Fruit fly (Drosophila melanogaster) whole organism, pupa: ENCODE data around the gene Ada1-1.

Experiments used
- CG10348 ChIP-seq: fragments of 200-800 bp; sonication (Bioruptor generic); IDR thresholded peaks from 2 replicates; pipeline ENCODE4 v1.3.6; 2022; ENCODE audit warnings: missing biosample characterization, missing genetic modification characterization
- CG12605 ChIP-seq: fragments of 200-800 bp; sonication (Bioruptor generic); IDR thresholded peaks from 2 replicates; pipeline ENCODE4 v1.3.6; 2022; ENCODE audit warnings: missing biosample characterization, missing genetic modification characterization
- CG13204 ChIP-seq: fragments of 200-800 bp; sonication (Bioruptor generic); optimal IDR thresholded peaks from 2 replicates; lab custom pipeline; 2018; ENCODE audit warnings: missing biosample characterization, mild to moderate bottlenecking, missing genetic modification characterization, moderate library complexity
- CG14655 ChIP-seq: fragments of 200-800 bp; sonication (Bioruptor generic); optimal IDR thresholded peaks from 3 replicates; lab custom pipeline; 2017; ENCODE audit warnings: mild to moderate bottlenecking, missing biosample characterization, missing genetic modification reagents, missing genetic modification characterization
- CG15710 ChIP-seq: fragments of 200-800 bp; sonication (Bioruptor generic); optimal IDR thresholded peaks from 2 replicates; lab custom pipeline; 2018; ENCODE audit warnings: missing biosample characterization, mild to moderate bottlenecking, missing genetic modification characterization, moderate library complexity
- CG17806 ChIP-seq: fragments of 200-800 bp; sonication (Bioruptor generic); optimal IDR thresholded peaks from 2 replicates; lab custom pipeline; 2018; ENCODE audit warnings: missing biosample characterization, mild to moderate bottlenecking, missing genetic modification characterization, moderate library complexity
- CG32121 ChIP-seq: fragments of 200-800 bp; sonication (Bioruptor generic); IDR thresholded peaks from 2 replicates; pipeline ENCODE4 v1.3.6; 2022; ENCODE audit warnings: missing biosample characterization, missing genetic modification characterization
- CG34367 ChIP-seq: fragments of 200-800 bp; sonication (Bioruptor generic); optimal IDR thresholded peaks from 2 replicates; lab custom pipeline; 2018; ENCODE audit warnings: missing biosample characterization, mild to moderate bottlenecking, missing genetic modification characterization
- CG4496 ChIP-seq: fragments of 200-800 bp; sonication (Bioruptor generic); IDR thresholded peaks from 3 replicates; pipeline ENCODE4 v1.3.6; 2022; ENCODE audit warnings: missing biosample characterization, missing genetic modification characterization
- CG8159 ChIP-seq: fragments of 200-800 bp; sonication (Bioruptor generic); optimal IDR thresholded peaks from 3 replicates; lab custom pipeline; 2018; ENCODE audit warnings: missing biosample characterization, mild to moderate bottlenecking, missing genetic modification characterization, moderate library complexity
- CG8301 ChIP-seq: fragments of 200-800 bp; sonication (Bioruptor generic); optimal IDR thresholded peaks from 2 replicates; lab custom pipeline; 2018; ENCODE audit warnings: missing biosample characterization, mild to moderate bottlenecking, missing genetic modification characterization
- CG9948 ChIP-seq: fragments of 200-800 bp; sonication (Bioruptor generic); optimal IDR thresholded peaks from 2 replicates; lab custom pipeline; 2018; ENCODE audit warnings: missing biosample characterization, mild to moderate bottlenecking, missing genetic modification characterization, moderate library complexity
- D1 ChIP-seq: fragments of 200-800 bp; sonication (Bioruptor generic); optimal IDR thresholded peaks from 2 replicates; lab custom pipeline; 2018; ENCODE audit warnings: missing biosample characterization, mild to moderate bottlenecking, missing genetic modification characterization, moderate library complexity
- EcR ChIP-seq: fragments of 200-800 bp; sonication (Bioruptor generic); optimal IDR thresholded peaks from 3 replicates; lab custom pipeline; 2019; ENCODE audit warnings: missing biosample characterization, missing genetic modification characterization, mild to moderate bottlenecking, moderate library complexity, missing genetic modification reagents
- Ets98B ChIP-seq: fragments of 200-800 bp; sonication (Bioruptor generic); IDR thresholded peaks from 2 replicates; pipeline ENCODE4 v1.3.6; 2022; ENCODE audit warnings: missing biosample characterization, missing genetic modification characterization
- Pif1A ChIP-seq: fragments of 200-800 bp; sonication (Bioruptor generic); optimal IDR thresholded peaks from 3 replicates; lab custom pipeline; 2016; ENCODE audit warnings: missing biosample characterization, missing genetic modification characterization
- Pif1B ChIP-seq: fragments of 200-800 bp; sonication (Bioruptor generic); optimal IDR thresholded peaks from 3 replicates; lab custom pipeline; 2016; ENCODE audit warnings: missing biosample characterization, missing genetic modification characterization
- Snoo ChIP-seq: fragments of 200-800 bp; sonication (Bioruptor generic); optimal IDR thresholded peaks from 3 replicates; lab custom pipeline; 2017; ENCODE audit warnings: missing biosample characterization, mild to moderate bottlenecking, missing genetic modification characterization, inconsistent platforms
- fd96Ca ChIP-seq: fragments of 200-800 bp; sonication (Bioruptor generic); IDR thresholded peaks from 3 replicates; pipeline ENCODE4 v1.3.6; 2022; ENCODE audit warnings: missing biosample characterization, missing genetic modification characterization
- gl ChIP-seq: fragments of 200-800 bp; sonication (Bioruptor generic); optimal IDR thresholded peaks from 2 replicates; lab custom pipeline; 2018; ENCODE audit warnings: missing biosample characterization, mild to moderate bottlenecking, missing genetic modification characterization
- rn ChIP-seq: fragments of 200-800 bp; sonication (Bioruptor generic); IDR thresholded peaks from 2 replicates; pipeline ENCODE4 v1.3.6; 2022; ENCODE audit warnings: missing biosample characterization, missing genetic modification characterization

The Ada1-1 gene

DNA sequence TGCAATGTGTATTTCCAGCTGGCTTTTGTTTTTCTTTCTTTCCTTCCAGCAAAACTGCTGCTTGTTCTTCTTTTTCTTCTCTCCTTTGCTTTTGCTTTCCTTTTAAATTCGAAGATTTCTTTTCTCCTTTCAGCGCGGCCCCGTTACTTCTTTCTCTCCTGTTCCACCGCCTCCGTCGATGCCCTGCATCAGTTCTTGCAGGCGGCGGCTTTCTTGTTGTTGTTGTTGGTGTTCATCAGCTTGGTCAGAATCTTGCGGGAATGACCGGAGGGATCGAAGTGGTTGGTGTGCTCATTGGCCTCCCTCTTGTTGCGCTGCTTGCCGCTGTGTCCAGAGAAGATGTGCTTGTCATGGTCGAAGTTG is 49.0 kb downstream of the Ada1-1 start:
- TF ChIP-seq CG4496 (GFP tag; lab: Robert Waterston, UW), result no peak
- TF ChIP-seq Snoo (tag; lab: Kevin White, UChicago), result no peak
- no peak for TF ChIP-seq CG9948 (tag; lab: Kevin White, UChicago)
- no peak for TF ChIP-seq CG17806 (tag; lab: Kevin White, UChicago)
- TF ChIP-seq D1 (tag; lab: Kevin White, UChicago), result no peak
- TF ChIP-seq Ets98B (GFP tag; lab: Robert Waterston, UW), result no peak
- no peak for TF ChIP-seq gl (tag; lab: Kevin White, UChicago)
- TF ChIP-seq CG34367, result no peak
- TF ChIP-seq CG32121 (GFP tag; lab: Robert Waterston, UW), result no peak
- no peak for TF ChIP-seq CG13204 (GFP tag; lab: Kevin White, UChicago)
- TF ChIP-seq CG8301, result no peak

DNA sequence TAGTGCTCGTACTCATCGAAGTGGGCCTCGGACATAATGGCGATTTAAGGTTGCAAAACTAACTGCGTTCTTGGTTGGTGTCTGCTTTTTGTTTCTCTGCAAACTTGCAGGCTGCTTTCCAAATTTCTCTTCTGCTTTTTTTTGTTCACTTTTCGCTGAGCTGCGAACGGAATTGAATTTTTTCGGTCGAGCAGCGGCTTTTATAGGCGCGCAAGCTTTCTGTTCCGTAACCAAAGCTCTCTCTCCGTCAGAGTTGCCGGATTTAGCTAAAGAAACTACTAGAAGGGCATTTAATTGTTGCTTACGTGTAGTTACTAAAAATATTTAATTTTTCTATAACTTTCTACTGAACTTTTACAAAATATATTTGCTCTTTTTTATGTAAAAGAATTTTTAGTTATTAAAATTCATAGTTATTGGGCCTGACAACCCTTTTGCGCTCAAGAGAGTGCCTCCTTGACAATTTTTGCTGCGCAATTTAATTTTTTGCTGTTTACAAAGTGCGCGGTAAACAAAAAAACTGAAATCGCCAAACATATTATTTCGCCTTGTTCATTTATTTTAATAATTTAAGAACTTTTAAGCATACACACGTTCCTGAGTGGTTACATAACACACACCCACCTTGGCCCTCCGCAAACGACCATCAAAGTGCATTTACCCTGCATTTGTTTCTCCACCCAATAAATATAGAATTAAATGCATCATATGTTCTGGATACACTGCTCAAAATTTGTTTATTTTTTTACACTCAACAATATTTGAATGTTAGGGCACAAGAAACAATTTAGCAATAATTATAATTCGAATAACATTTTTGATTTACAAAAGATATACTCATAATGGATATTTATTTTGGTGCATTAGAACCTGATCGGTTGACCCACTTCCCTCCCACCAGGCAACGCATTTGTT is 49.6 kb downstream of the Ada1-1 start, which contains the start of gene CG6770:
Gene CG6770, minus strand, starts transcription at position 178 of the 915 bp plus-strand sequence.
- TF ChIP-seq CG32121 (GFP tag; lab: Robert Waterston, UW), result peak; percentile 86
- peak; percentile 86 for TF ChIP-seq Pif1A
- no peak for TF ChIP-seq CG10348 (GFP tag; lab: Robert Waterston, UW)
- TF ChIP-seq Pif1B (GFP tag; lab: Kevin White, UChicago), result peak; percentile 84
- TF ChIP-seq CG8159 (tag; lab: Kevin White, UChicago), result peak; percentile 88
- peak; percentile 73 for TF ChIP-seq CG34367
- TF ChIP-seq Ets98B (GFP tag; lab: Robert Waterston, UW), result peak; percentile 89
- TF ChIP-seq CG12605, result peak; percentile 90
- peak; percentile 20 for TF ChIP-seq gl (tag; lab: Kevin White, UChicago)
- peak; percentile 80 for TF ChIP-seq CG17806 (tag; lab: Kevin White, UChicago)
- peak; percentile 39 for TF ChIP-seq CG13204 (GFP tag; lab: Kevin White, UChicago)
- peak; percentile 86 for TF ChIP-seq fd96Ca
- peak; percentile 72 for TF ChIP-seq CG9948 (tag; lab: Kevin White, UChicago)
- peak; percentile 92 for TF ChIP-seq CG4496 (GFP tag; lab: Robert Waterston, UW)
- TF ChIP-seq CG14655 (GFP tag; lab: Kevin White, UChicago), result peak; percentile 80
- peak; percentile 72 for TF ChIP-seq CG8301
- peak; percentile 72 for TF ChIP-seq EcR (GFP tag; lab: Kevin White, UChicago)
- peak; percentile 92 for TF ChIP-seq Snoo (tag; lab: Kevin White, UChicago)
- peak; percentile 86 for TF ChIP-seq CG15710
- peak; percentile 53 for TF ChIP-seq D1 (tag; lab: Kevin White, UChicago)
- TF ChIP-seq rn (GFP tag; lab: Robert Waterston, UW), result peak; percentile 74

DNA sequence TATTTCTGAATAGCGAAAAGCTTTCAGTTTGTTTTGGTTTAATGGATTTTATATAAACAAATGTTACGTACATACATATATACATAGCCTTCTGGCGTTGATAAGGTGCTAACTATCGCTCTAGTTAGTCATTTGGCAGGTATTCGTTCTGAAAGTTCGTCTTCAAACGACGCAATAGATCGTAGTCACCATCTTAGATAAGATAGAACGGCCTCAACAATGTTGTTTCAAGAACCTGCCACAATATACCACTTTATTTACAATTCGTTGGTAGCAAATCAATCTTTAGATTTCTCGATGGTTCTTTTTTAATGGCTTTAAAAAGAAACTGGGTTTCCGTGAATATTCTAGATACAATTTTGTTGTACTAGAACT is 50.2 kb downstream of the Ada1-1 start:
- no peak for TF ChIP-seq CG10348 (GFP tag; lab: Robert Waterston, UW)
- TF ChIP-seq CG14655 (GFP tag; lab: Kevin White, UChicago), result no peak
- TF ChIP-seq, all 21 proteins: peak for 0
